Fruit fly (Drosophila melanogaster): Measurements from ENCODE around the gene CG34174.

dm6 chr2L:2184129-2184528 lies 29.9 kb upstream of the CG34174 start:
- TF ChIP-seq jim (GFP tag; optimal IDR thresholded peaks at IDR 0.05) (no peak), OdsH (GFP tag; optimal IDR thresholded peaks at IDR 0.05) (no peak), ey (GFP tag; optimal IDR thresholded peaks at IDR 0.05) (no peak), dl (GFP tag; optimal IDR thresholded peaks at IDR 0.05; ENCODE audit: insufficient read depth in 1 of 2, partially characterized antibody in 2 of 2) (no peak), CG32264 (GFP tag; optimal IDR thresholded peaks at IDR 0.05) (no peak)
